Worm (Caenorhabditis elegans) whole organism, midembryonic: ENCODE data around the gene nspc-19.

Experiments used
- ref-1 ChIP-seq: fragments of 200-800 bp; sonication (Bioruptor generic); conservative IDR thresholded peaks from 2 replicates; pipeline ENCODE4 v1.3.6; 2022; ENCODE audit warnings: missing genetic modification reagents, missing genetic modification characterization, missing compliant biosample characterization
- ztf-23 ChIP-seq: fragments of 200-800 bp; sonication (Bioruptor generic); IDR thresholded peaks from 2 replicates; pipeline ENCODE4 v1.3.6; 2022; ENCODE audit warnings: missing genetic modification reagents, missing genetic modification characterization, missing compliant biosample characterization
- ztf-29 ChIP-seq: fragments of 200-800 bp; sonication (Bioruptor generic); IDR thresholded peaks from 2 replicates; pipeline ENCODE4 v1.3.6; 2022; ENCODE audit warnings: missing genetic modification reagents, missing genetic modification characterization, missing compliant biosample characterization

DNA sequence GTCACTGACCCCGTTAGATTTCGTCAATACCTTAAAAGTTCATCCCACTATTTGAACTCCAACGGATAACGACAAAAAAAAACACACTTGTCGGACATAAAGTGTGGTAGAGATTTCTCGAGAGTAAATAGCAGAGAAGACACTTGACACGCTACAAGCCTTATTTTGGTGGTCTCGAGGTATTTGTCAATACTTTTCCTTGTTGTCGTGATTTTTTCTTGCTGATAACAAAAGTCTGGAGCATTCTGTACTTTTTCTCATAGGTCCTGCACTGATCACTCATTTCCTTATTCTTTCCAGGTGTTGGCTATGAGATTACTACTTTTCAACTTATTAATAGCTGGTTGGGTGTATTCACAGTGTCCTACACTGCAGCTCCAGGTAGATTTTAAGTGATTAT is 43.9 kb downstream of the nspc-19 start, which contains the start of gene lron-1:
- TF ChIP-seq ztf-29 (GFP tag; lab: Robert Waterston, UW), result no peak
- TF ChIP-seq ztf-23 (GFP tag; lab: Robert Waterston, UW), result no peak
- TF ChIP-seq ref-1 (GFP tag; lab: Robert Waterston, UW), result no peak
